Fruit fly (Drosophila melanogaster) whole organism, embryonic: Measurements from ENCODE around the gene fwd.
A peak's percentile ranks its signal among the peaks of the same experiment; 100 is the strongest.

Source experiments
- Bgb ChIP-seq: fragments of 200-800 bp; sonication (Bioruptor generic); IDR thresholded peaks from 2 replicates; pipeline ENCODE4 v1.3.6; 2022; ENCODE audit warnings: missing biosample characterization, missing genetic modification characterization; ENCODE audit not compliant: partially characterized antibody
- CG11398 ChIP-seq: fragments of 200-800 bp; sonication (Bioruptor generic); optimal IDR thresholded peaks from 2 replicates; lab custom pipeline; 2016; ENCODE audit warnings: missing biosample characterization, missing genetic modification characterization
- CG12769 ChIP-seq: fragments of 200-800 bp; sonication (Bioruptor generic); optimal IDR thresholded peaks from 2 replicates; lab custom pipeline; 2019; ENCODE audit warnings: missing biosample characterization, mild to moderate bottlenecking, missing genetic modification characterization, moderate library complexity
- CG13287 ChIP-seq: fragments of 200-800 bp; sonication (Bioruptor generic); IDR thresholded peaks from 2 replicates; pipeline ENCODE4 v1.3.6; 2022; ENCODE audit warnings: missing biosample characterization, missing genetic modification characterization; ENCODE audit not compliant: partially characterized antibody
- CG13894 ChIP-seq: fragments of 200-800 bp; sonication (Bioruptor generic); optimal IDR thresholded peaks from 3 replicates; lab custom pipeline; 2018; ENCODE audit warnings: missing biosample characterization, mild to moderate bottlenecking, missing genetic modification characterization, moderate library complexity
- CG14965 ChIP-seq: fragments of 200-800 bp; sonication (Bioruptor generic); optimal IDR thresholded peaks from 2 replicates; lab custom pipeline; 2016; ENCODE audit warnings: missing biosample characterization, missing genetic modification characterization, borderline replicate concordance
- CG16779 ChIP-seq: fragments of 200-800 bp; sonication (Bioruptor generic); IDR thresholded peaks from 2 replicates; pipeline ENCODE4 v1.3.6; 2022; ENCODE audit warnings: missing biosample characterization, missing genetic modification characterization
- CG2199 ChIP-seq: fragments of 200-800 bp; sonication (Bioruptor generic); IDR thresholded peaks from 3 replicates; pipeline ENCODE4 v1.3.6; 2022; ENCODE audit warnings: missing biosample characterization, missing genetic modification characterization
- CG30403 ChIP-seq: fragments of 200-800 bp; sonication (Bioruptor generic); optimal IDR thresholded peaks from 3 replicates; lab custom pipeline; 2016; ENCODE audit warnings: missing biosample characterization, missing genetic modification characterization
- CG34224 ChIP-seq: fragments of 200-800 bp; sonication (Bioruptor generic); IDR thresholded peaks from 3 replicates; pipeline ENCODE4 v1.3.6; 2022; ENCODE audit warnings: missing biosample characterization, missing genetic modification characterization; ENCODE audit not compliant: partially characterized antibody
- CG34422 ChIP-seq: fragments of 200-800 bp; sonication (Bioruptor generic); IDR thresholded peaks from 3 replicates; pipeline ENCODE4 v1.3.6; 2022; ENCODE audit warnings: missing biosample characterization, missing genetic modification characterization
- CG5180 ChIP-seq: fragments of 200-800 bp; sonication (Bioruptor generic); optimal IDR thresholded peaks from 3 replicates; lab custom pipeline; 2017; ENCODE audit warnings: missing biosample characterization, missing genetic modification characterization, mild to moderate bottlenecking, moderate library complexity, missing genetic modification reagents
- CG5953 ChIP-seq: fragments of 200-800 bp; sonication (Bioruptor generic); IDR thresholded peaks from 2 replicates; pipeline ENCODE4 v1.3.6; 2022; ENCODE audit warnings: missing biosample characterization, missing genetic modification characterization
- CG6791 ChIP-seq: fragments of 200-800 bp; sonication (Bioruptor generic); IDR thresholded peaks from 3 replicates; pipeline ENCODE4 v1.3.6; 2022; ENCODE audit warnings: missing biosample characterization, missing genetic modification characterization; ENCODE audit not compliant: partially characterized antibody
- CG8290 ChIP-seq, 3 experiments: fragments of 200-800 bp; sonication (Bioruptor generic); optimal IDR thresholded peaks; 2 replicates each; lab custom pipeline; 2016 to 2019; ENCODE audit warnings: missing biosample characterization in 3 of 3, missing genetic modification characterization in 3 of 3, mild to moderate bottlenecking in 2 of 3, moderate library complexity in 1 of 3
- D ChIP-seq, 2 experiments: fragments of 200-800 bp in 1 of 2; fragments of >200 bp in 1 of 2; sonication (Bioruptor generic) in 1 of 2; optimal IDR thresholded peaks; 2 replicates in 1 of 2; 3 replicates in 1 of 2; lab custom pipeline; 2017; ENCODE audit warnings: mild to moderate bottlenecking in 1 of 2, missing biosample characterization in 1 of 2, missing genetic modification characterization in 1 of 2, missing genetic modification reagents in 1 of 2
- Deaf1 ChIP-seq: fragments of 200-800 bp; optimal IDR thresholded peaks from 3 replicates; lab custom pipeline; 2019; ENCODE audit warnings: missing biosample characterization, mild to moderate bottlenecking, missing genetic modification characterization, moderate library complexity
- E2f2 ChIP-seq: fragments of 200-800 bp; sonication (Bioruptor generic); IDR thresholded peaks from 2 replicates; pipeline ENCODE4 v1.3.6; 2022; ENCODE audit warnings: missing biosample characterization, missing genetic modification characterization
- HLH4C ChIP-seq: fragments of 200-800 bp; sonication (Bioruptor generic); IDR thresholded peaks from 3 replicates; pipeline ENCODE4 v1.3.6; 2022; ENCODE audit warnings: missing biosample characterization, missing genetic modification characterization; ENCODE audit not compliant: partially characterized antibody
- HLH54F ChIP-seq: fragments of 200-800 bp; sonication (Bioruptor generic); optimal IDR thresholded peaks from 3 replicates; lab custom pipeline; 2016; ENCODE audit warnings: missing biosample characterization, missing genetic modification characterization
- Hr78 ChIP-seq, 2 experiments: fragments of 200-800 bp in 1 of 2; fragments of >200 bp in 1 of 2; sonication (Bioruptor generic) in 1 of 2; optimal IDR thresholded peaks; 2 replicates each; lab custom pipeline; 2017 to 2019; ENCODE audit warnings: missing biosample characterization in 2 of 2, missing genetic modification characterization in 2 of 2, mild to moderate bottlenecking in 1 of 2, moderate library complexity in 1 of 2
- Jarid2 ChIP-seq: fragments of 200-800 bp; sonication (Bioruptor generic); optimal IDR thresholded peaks from 3 replicates; lab custom pipeline; 2017; ENCODE audit warnings: mild to moderate bottlenecking, missing biosample characterization, missing genetic modification reagents, missing genetic modification characterization
- NK7.1 ChIP-seq: fragments of 200-800 bp; sonication (Bioruptor generic); optimal IDR thresholded peaks from 3 replicates; lab custom pipeline; 2016; ENCODE audit warnings: missing biosample characterization, missing genetic modification characterization
- Opbp ChIP-seq: fragments of 200-800 bp; sonication (Bioruptor generic); IDR thresholded peaks from 3 replicates; pipeline ENCODE4 v1.3.6; 2022; ENCODE audit warnings: missing biosample characterization, missing genetic modification characterization; ENCODE audit not compliant: partially characterized antibody
- Sin3A ChIP-seq: fragments of >200 bp; optimal IDR thresholded peaks from 2 replicates; lab custom pipeline; 2018
- amos ChIP-seq: fragments of 200-800 bp; sonication (Bioruptor generic); IDR thresholded peaks from 2 replicates; pipeline ENCODE4 v1.3.6; 2022; ENCODE audit warnings: missing biosample characterization, missing genetic modification characterization; ENCODE audit not compliant: partially characterized antibody
- ato ChIP-seq: fragments of 200-800 bp; sonication (Bioruptor generic); IDR thresholded peaks from 2 replicates; pipeline ENCODE4 v1.3.6; 2022; ENCODE audit warnings: missing biosample characterization, missing genetic modification characterization; ENCODE audit not compliant: partially characterized antibody
- chm ChIP-seq: fragments of 200-800 bp; sonication (Bioruptor generic); IDR thresholded peaks from 2 replicates; pipeline ENCODE4 v1.3.6; 2022; ENCODE audit warnings: missing biosample characterization, missing genetic modification characterization
- ewg ChIP-seq: fragments of 200-800 bp; sonication (Bioruptor generic); optimal IDR thresholded peaks from 3 replicates; lab custom pipeline; 2017; ENCODE audit warnings: mild to moderate bottlenecking, missing biosample characterization, missing genetic modification reagents, missing genetic modification characterization
- gcm ChIP-seq: fragments of 200-800 bp; sonication (Bioruptor generic); optimal IDR thresholded peaks from 2 replicates; lab custom pipeline; 2019; ENCODE audit warnings: missing biosample characterization, mild to moderate bottlenecking, missing genetic modification characterization, moderate library complexity
- hbn ChIP-seq: fragments of 200-800 bp; sonication (Bioruptor generic); IDR thresholded peaks from 2 replicates; pipeline ENCODE4 v1.3.6; 2022; ENCODE audit warnings: missing biosample characterization, missing genetic modification characterization; ENCODE audit not compliant: partially characterized antibody
- her ChIP-seq: fragments of 200-800 bp; sonication (Bioruptor generic); optimal IDR thresholded peaks from 2 replicates; lab custom pipeline; 2016; ENCODE audit warnings: missing biosample characterization, missing genetic modification characterization
- kah ChIP-seq: fragments of 200-800 bp; sonication (Bioruptor generic); optimal IDR thresholded peaks from 2 replicates; lab custom pipeline; 2018; ENCODE audit warnings: missing biosample characterization, mild to moderate bottlenecking, missing genetic modification characterization
- knrl ChIP-seq: fragments of 200-800 bp; sonication (Bioruptor generic); IDR thresholded peaks from 3 replicates; pipeline ENCODE4 v1.3.6; 2022; ENCODE audit warnings: missing biosample characterization, missing genetic modification characterization; ENCODE audit not compliant: partially characterized antibody
- nerfin-2 ChIP-seq: fragments of 200-800 bp; sonication (Bioruptor generic); IDR thresholded peaks from 2 replicates; pipeline ENCODE4 v1.3.6; 2022; ENCODE audit warnings: missing biosample characterization, missing genetic modification characterization; ENCODE audit not compliant: partially characterized antibody
- pros ChIP-seq: fragments of 200-800 bp; sonication (Bioruptor generic); optimal IDR thresholded peaks from 3 replicates; lab custom pipeline; 2019; ENCODE audit warnings: missing biosample characterization, mild to moderate bottlenecking, missing genetic modification characterization, moderate library complexity
- sens-2 ChIP-seq: fragments of 200-800 bp; sonication (Bioruptor generic); IDR thresholded peaks from 2 replicates; pipeline ENCODE4 v1.3.6; 2022; ENCODE audit warnings: missing biosample characterization, missing genetic modification characterization
- so ChIP-seq: fragments of 200-800 bp; sonication (Bioruptor generic); IDR thresholded peaks from 3 replicates; pipeline ENCODE4 v1.3.6; 2022; ENCODE audit warnings: missing biosample characterization, missing genetic modification characterization
- sob ChIP-seq: fragments of 200-800 bp; sonication (Bioruptor generic); IDR thresholded peaks from 2 replicates; pipeline ENCODE4 v1.3.6; 2022; ENCODE audit warnings: missing biosample characterization, missing genetic modification characterization
- sr ChIP-seq: fragments of 200-800 bp; sonication (Bioruptor generic); IDR thresholded peaks from 3 replicates; pipeline ENCODE4 v1.3.6; 2022; ENCODE audit warnings: missing biosample characterization, missing genetic modification characterization
- tna ChIP-seq: fragments of 200-800 bp; sonication (Bioruptor generic); IDR thresholded peaks from 2 replicates; pipeline ENCODE4 v1.3.6; 2022; ENCODE audit warnings: missing biosample characterization, missing genetic modification characterization; ENCODE audit not compliant: partially characterized antibody
- vvl ChIP-seq: fragments of 200-800 bp; sonication (Bioruptor generic); IDR thresholded peaks from 2 replicates; pipeline ENCODE4 v1.3.6; 2022; ENCODE audit warnings: missing biosample characterization, missing genetic modification characterization
- wek ChIP-seq: fragments of 200-800 bp; sonication (Bioruptor generic); optimal IDR thresholded peaks from 3 replicates; lab custom pipeline; 2018; ENCODE audit warnings: missing biosample characterization, mild to moderate bottlenecking, missing genetic modification characterization, moderate library complexity
- z ChIP-seq: fragments of 200-800 bp; sonication (Bioruptor generic); IDR thresholded peaks from 3 replicates; pipeline ENCODE4 v1.3.6; 2022; ENCODE audit warnings: missing biosample characterization, missing genetic modification characterization
- zen ChIP-seq: fragments of 200-800 bp; sonication (Bioruptor generic); optimal IDR thresholded peaks from 3 replicates; lab custom pipeline; 2018; ENCODE audit warnings: missing biosample characterization, mild to moderate bottlenecking, missing genetic modification characterization, moderate library complexity

Gene fwd

dm6 chr3L:271501-272249, 48.0 kb downstream of the fwd start (continued):
- TF ChIP-seq CG30403 (GFP tag; lab: Kevin White, UChicago) (peak; percentile 2), CG13287 (GFP tag; lab: Robert Waterston, UW) (peak; percentile 51; the same call in 1 of the 2 replicates), CG2199 (GFP tag; lab: Robert Waterston, UW) (peak; percentile 92; the same call in 2 of the 3 replicates), ewg (peak; percentile 72), chm (GFP tag; lab: Robert Waterston, UW) (peak; percentile 80), HLH4C (GFP tag; lab: Robert Waterston, UW) (peak; percentile 39; the same call in 1 of the 3 replicates), kah (no peak), sob (GFP tag; lab: Robert Waterston, UW) (peak; percentile 31; the same call in 1 of the 2 replicates), CG5953 (GFP tag; lab: Robert Waterston, UW) (peak; percentile 42; the same call in 1 of the 2 replicates), CG6791 (peak; percentile 43; the same call in 1 of the 3 replicates), z (GFP tag; lab: Robert Waterston, UW) (peak; percentile 99), her (GFP tag; lab: Kevin White, UChicago) (peak; percentile 16), pros (GFP tag; lab: Kevin White, UChicago) (peak; percentile 99), Opbp (GFP tag; lab: Robert Waterston, UW) (peak; percentile 63; the same call in 1 of the 3 replicates), gcm (GFP tag; lab: Kevin White, UChicago) (peak; percentile 77), zen (tag; lab: Kevin White, UChicago) (no peak), ato (GFP tag; lab: Robert Waterston, UW) (peak; percentile 64; the same call in 1 of the 2 replicates), Sin3A (no peak), CG34422 (GFP tag; lab: Robert Waterston, UW) (peak; percentile 34; the same call in 1 of the 3 replicates), CG12769 (tag; lab: Kevin White, UChicago) (peak; percentile 48), hbn (GFP tag; lab: Robert Waterston, UW) (0 out of 2 replicates have a peak, but pooled peaks have one; percentile 17), CG8290 (GFP tag; optimal IDR thresholded peaks at IDR 0.05; lab: Kevin White, UChicago) (no peak), CG8290 (tag; optimal IDR thresholded peaks at IDR 0.05; lab: Kevin White, UChicago) (peak in 1 of 2 experiments; percentile 46), CG16779 (GFP tag; lab: Robert Waterston, UW) (0 out of 2 replicates have a peak, but pooled peaks have one; percentile 44), tna (peak; percentile 67), CG5180 (peak; percentile 88), CG34224 (GFP tag; lab: Robert Waterston, UW) (peak; percentile 53), sens-2 (GFP tag; lab: Robert Waterston, UW) (peak; percentile 42; the same call in 1 of the 2 replicates), NK7.1 (GFP tag; lab: Kevin White, UChicago) (no peak), nerfin-2 (GFP tag; lab: Robert Waterston, UW) (peak; percentile 29; the same call in 1 of the 2 replicates), CG13894 (tag; lab: Kevin White, UChicago) (peak; percentile 43), CG11398 (no peak), HLH54F (GFP tag; lab: Kevin White, UChicago) (no peak), vvl (GFP tag; lab: Robert Waterston, UW) (peak; percentile 47; the same call in 1 of the 2 replicates), Bgb (GFP tag; lab: Robert Waterston, UW) (peak; percentile 76), Jarid2 (GFP tag; lab: Kevin White, UChicago) (peak; percentile 94), sr (GFP tag; lab: Robert Waterston, UW) (peak; percentile 88), Hr78 (GFP tag; optimal IDR thresholded peaks at IDR 0.05; lab: Kevin White, UChicago) (no peak), wek (GFP tag; lab: Kevin White, UChicago) (no peak), E2f2 (0 out of 2 replicates have a peak, but pooled peaks have one; percentile 15), knrl (GFP tag; lab: Robert Waterston, UW) (0 out of 3 replicates have a peak, but pooled peaks have one; percentile 22), CG14965 (no peak), amos (GFP tag; lab: Robert Waterston, UW) (peak; percentile 53; the same call in 1 of the 2 replicates), Deaf1 (peak; percentile 31), so (GFP tag; lab: Robert Waterston, UW) (peak; percentile 26; the same call in 1 of the 3 replicates), D (optimal IDR thresholded peaks at IDR 0.05; lab: Kevin White, UChicago) (peak; percentile 58), D (GFP tag; optimal IDR thresholded peaks at IDR 0.05; lab: Kevin White, UChicago) (no peak)
